Worm (Caenorhabditis elegans): Measurements from ENCODE around the gene atx-2.

The atx-2 gene

DNA sequence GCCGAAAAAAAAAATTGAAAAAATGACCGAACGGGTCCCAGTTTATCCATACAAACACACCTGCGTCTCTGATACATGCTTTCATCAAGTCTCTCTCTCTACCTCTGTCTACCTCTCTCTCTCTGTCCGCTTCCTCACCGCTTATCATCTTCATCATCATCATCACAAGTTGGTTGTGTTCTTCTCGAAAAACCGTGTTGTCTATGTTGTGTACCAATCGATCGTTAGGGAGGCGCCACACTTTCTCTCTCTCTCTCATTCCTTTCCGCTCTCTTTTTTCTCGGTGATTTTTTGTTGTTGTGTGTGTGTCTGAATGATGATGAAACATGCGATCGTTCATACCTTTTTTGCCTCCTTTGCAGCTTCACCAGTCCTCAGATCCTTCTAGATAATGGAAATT is 2.5 kb downstream of the atx-2 start (continued):
- TF ChIP-seq ztf-4 (tag; optimal IDR thresholded peaks at IDR 0.05) (no peak), lin-39 (tag; optimal IDR thresholded peaks at IDR 0.05) (no peak), aly-2 (tag; optimal IDR thresholded peaks at IDR 0.05) (no peak), elt-3 (tag; optimal IDR thresholded peaks at IDR 0.05) (no peak), elt-1 (tag; optimal IDR thresholded peaks at IDR 0.05) (no peak), unc-39 (tag; optimal IDR thresholded peaks at IDR 0.05) (no peak), lin-15B (tag; optimal IDR thresholded peaks at IDR 0.05) (no peak), ceh-28 (tag; optimal IDR thresholded peaks at IDR 0.05) (peak; percentile 84), nfya-1 (tag; optimal IDR thresholded peaks at IDR 0.05; ENCODE audit: insufficient read depth) (peak; percentile 32), nhr-25 (tag; optimal IDR thresholded peaks at IDR 0.05) (peak; percentile 70), egl-27 (tag; optimal IDR thresholded peaks at IDR 0.05) (no peak), mml-1 (tag; optimal IDR thresholded peaks at IDR 0.05) (no peak), nhr-77 (tag; optimal IDR thresholded peaks at IDR 0.05) (no peak), ztf-11 (tag; optimal IDR thresholded peaks at IDR 0.05) (no peak)

DNA sequence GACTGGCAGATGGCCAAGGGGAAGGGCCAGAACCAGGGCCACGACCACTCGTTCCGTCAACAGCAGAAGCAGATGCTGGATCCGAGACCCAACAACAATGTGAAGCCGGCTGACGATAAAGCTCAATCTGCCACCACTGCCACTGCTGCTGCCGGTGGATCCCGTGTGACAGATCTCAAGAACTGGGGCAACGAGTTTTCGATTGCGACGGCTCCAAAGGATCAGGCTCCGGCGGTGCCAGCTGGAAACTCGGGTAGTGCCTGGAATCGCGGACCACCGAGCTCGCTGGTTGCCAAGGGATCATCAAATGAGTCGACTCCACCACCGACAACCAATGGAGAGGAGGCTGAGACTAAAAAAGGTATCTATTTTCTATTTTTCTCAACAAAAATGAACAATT is 3.3 kb downstream of the atx-2 start:
- TF ChIP-seq R02D3.7 (tag; optimal IDR thresholded peaks at IDR 0.05) (no peak), ZK546.5 (tag; optimal IDR thresholded peaks at IDR 0.05) (no peak), egl-5 (tag; optimal IDR thresholded peaks at IDR 0.05) (no peak)

- TF ChIP-seq ceh-9 (tag; optimal IDR thresholded peaks at IDR 0.05) (no peak), fos-1 (tag; optimal IDR thresholded peaks at IDR 0.05) (no peak), nhr-77 (tag; optimal IDR thresholded peaks at IDR 0.05) (no peak)
Observed at ce11 chrIII:10469574-10470055, 8.4 kb downstream of the atx-2 start, which contains the start of gene D2045.5. Gene D2045.5, minus strand, starts transcription at chrIII:10469624.

- peak; percentile 1 for TF ChIP-seq pha-4 (tag; optimal IDR thresholded peaks at IDR 0.05)
- TF ChIP-seq ceh-82 (tag; optimal IDR thresholded peaks at IDR 0.05), result no peak
- TF ChIP-seq tbx-2 (tag; optimal IDR thresholded peaks at IDR 0.05), result no peak
- TF ChIP-seq skn-1 (tag; optimal IDR thresholded peaks at IDR 0.05), result peak; percentile 94
- peak; percentile 80 for TF ChIP-seq egl-5 (tag; optimal IDR thresholded peaks at IDR 0.05)
- TF ChIP-seq lin-15B (tag; optimal IDR thresholded peaks at IDR 0.05), result peak; percentile 23
- TF ChIP-seq nfya-1 (tag; optimal IDR thresholded peaks at IDR 0.05; ENCODE audit: insufficient read depth), result peak; percentile 25
Observed at ce11 chrIII:10470927-10471326, 9.7 kb downstream of the atx-2 start, which contains the start of gene cul-1. Gene cul-1, plus strand, starts transcription at chrIII:10471237.

- TF ChIP-seq fos-1 (tag; optimal IDR thresholded peaks at IDR 0.05) (no peak), snpc-4 (tag; optimal IDR thresholded peaks at IDR 0.05) (no peak), nhr-43 (tag; optimal IDR thresholded peaks at IDR 0.05; ENCODE audit: poor library complexity, severe bottlenecking) (no peak), nhr-12 (tag; optimal IDR thresholded peaks at IDR 0.05) (no peak), nhr-237 (tag; optimal IDR thresholded peaks at IDR 0.05) (no peak)
Observed at ce11 chrIII:10474945-10475344, 13.8 kb downstream of the atx-2 start, which contains the start of gene D2045.9. Gene D2045.9, plus strand, starts transcription at chrIII:10475245.

ce11 chrIII:10479180-10479579 is 18.0 kb downstream of the atx-2 start, which contains the start of gene D2045.7:
Gene D2045.7, plus strand, starts transcription at chrIII:10479480.
- TF ChIP-seq nhr-237 (tag; optimal IDR thresholded peaks at IDR 0.05), result no peak

ce11 chrIII:10481497-10481896 is 20.3 kb downstream of the atx-2 start:
- TF ChIP-seq egl-5 (tag; optimal IDR thresholded peaks at IDR 0.05), result no peak
- peak; percentile 8 for TF ChIP-seq pqm-1 (tag; optimal IDR thresholded peaks at IDR 0.05)
- no peak for TF ChIP-seq nhr-12 (tag; optimal IDR thresholded peaks at IDR 0.05)
- TF ChIP-seq fkh-2 (tag; optimal IDR thresholded peaks at IDR 0.05), result no peak
- TF ChIP-seq egl-27 (tag; optimal IDR thresholded peaks at IDR 0.05), result no peak
- TF ChIP-seq ztf-11 (tag; optimal IDR thresholded peaks at IDR 0.05), result no peak
- peak; percentile 61 for TF ChIP-seq elt-2 (tag; optimal IDR thresholded peaks at IDR 0.05)
- TF ChIP-seq sea-2 (GFP tag; optimal IDR thresholded peaks at IDR 0.05), result no peak
- no peak for TF ChIP-seq nhr-23 (tag; optimal IDR thresholded peaks at IDR 0.05)
- no peak for TF ChIP-seq nhr-11 (tag; optimal IDR thresholded peaks at IDR 0.05)
- TF ChIP-seq ZK546.5 (tag; optimal IDR thresholded peaks at IDR 0.05), result no peak
- TF ChIP-seq pha-4 (tag; optimal IDR thresholded peaks at IDR 0.05), result peak; percentile 30
- TF ChIP-seq skn-1 (tag; optimal IDR thresholded peaks at IDR 0.05), result no peak
- TF ChIP-seq unc-62 (GFP tag; optimal IDR thresholded peaks at IDR 0.05), result no peak
- no peak for TF ChIP-seq nhr-77 (tag; optimal IDR thresholded peaks at IDR 0.05)
- TF ChIP-seq hmg-11 (tag; optimal IDR thresholded peaks at IDR 0.05), result no peak
